Worm (Caenorhabditis elegans): ENCODE measurements around the gene lin-46.

- TF ChIP-seq zfp-3 (GFP tag; conservative IDR thresholded peaks at IDR 0.05) (no peak), ztf-7 (tag; optimal IDR thresholded peaks at IDR 0.05) (no peak), ces-1 (GFP tag; optimal IDR thresholded peaks at IDR 0.05) (no peak), zip-2 (tag; optimal IDR thresholded peaks at IDR 0.05) (no peak), set-16 (GFP tag; IDR thresholded peaks at IDR 0.05) (no peak), zfp-2 (tag; optimal IDR thresholded peaks at IDR 0.05) (no peak), ceh-20 (GFP tag; IDR thresholded peaks at IDR 0.05) (no peak), dpl-1 (GFP tag; optimal IDR thresholded peaks at IDR 0.05) (no peak), ceh-82 (tag; optimal IDR thresholded peaks at IDR 0.05) (no peak), lir-3 (tag; optimal IDR thresholded peaks at IDR 0.05) (no peak), aha-1 (tag) (no peak)
These were observed 30.9 kb downstream of the lin-46 start, which contains the start of gene far-4 for ce11 chrV:12999559-12999958.
